Worm (Caenorhabditis elegans): ENCODE data around the gene Y45G12C.1.

Gene Y45G12C.1

DNA sequence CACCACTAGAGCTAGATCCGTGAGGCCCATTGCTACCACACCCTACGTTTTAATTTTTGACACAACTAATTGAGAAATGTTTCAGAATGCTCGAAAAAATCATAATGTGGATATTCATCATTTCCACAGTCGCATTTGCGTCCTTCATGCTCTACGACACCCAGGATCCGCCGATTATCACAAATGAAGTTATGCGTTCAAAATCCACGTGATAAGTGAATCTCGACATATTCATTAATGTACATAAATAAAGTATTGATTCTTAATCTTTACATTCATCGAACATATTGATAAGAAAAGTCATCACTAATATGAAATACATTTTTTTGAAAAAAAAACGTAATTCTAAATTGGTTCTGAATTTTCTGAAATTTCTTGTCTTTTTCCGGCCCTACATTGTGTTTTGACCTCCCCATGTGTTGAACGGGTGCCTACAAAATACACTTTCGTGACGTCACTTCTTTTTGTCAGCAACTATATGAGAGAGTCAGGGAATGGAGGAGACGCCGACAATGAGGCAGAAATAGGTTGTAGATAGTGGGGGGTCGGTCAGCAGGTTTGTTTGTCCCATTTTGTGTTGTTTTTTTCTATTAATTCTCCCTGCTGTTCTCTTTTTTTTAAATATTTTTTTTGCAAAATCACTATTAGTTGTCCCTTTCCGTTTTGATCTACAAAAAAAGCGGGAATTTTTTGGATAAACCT, 49.7 kb downstream of the Y45G12C.1 start, which contains the start of gene F53E10.1 (continued):
- TF ChIP-seq isw-1 (GFP tag; IDR thresholded peaks at IDR 0.05) (no peak), nhr-19 (GFP tag; conservative IDR thresholded peaks at IDR 0.05) (peak; percentile 47; the same call in 1 of the 2 replicates), sox-4 (tag; optimal IDR thresholded peaks at IDR 0.05) (no peak), tlp-1 (tag; optimal IDR thresholded peaks at IDR 0.05) (no peak), nhr-28 (tag; optimal IDR thresholded peaks at IDR 0.05) (no peak), blmp-1 (tag; optimal IDR thresholded peaks at IDR 0.05) (peak; percentile 59), grh-1 (GFP tag; IDR thresholded peaks at IDR 0.05) (no peak), egl-27 (tag; optimal IDR thresholded peaks at IDR 0.05) (no peak), pag-3 (tag; optimal IDR thresholded peaks at IDR 0.05; ENCODE audit: borderline replicate concordance, insufficient read depth) (no peak), aly-2 (tag; optimal IDR thresholded peaks at IDR 0.05) (no peak), nhr-20 (tag; optimal IDR thresholded peaks at IDR 0.05) (peak; percentile 84), zag-1 (tag; optimal IDR thresholded peaks at IDR 0.05) (no peak), sup-37 (GFP tag; optimal IDR thresholded peaks at IDR 0.05) (no peak), hlh-4 (tag; optimal IDR thresholded peaks at IDR 0.05) (no peak), lin-35 (GFP tag; optimal IDR thresholded peaks at IDR 0.05) (peak; percentile 38 to 69), efl-3 (GFP tag; optimal IDR thresholded peaks at IDR 0.05) (no peak), lsy-2 (tag; optimal IDR thresholded peaks at IDR 0.05) (peak; percentile 5 to 29), mdl-1 (tag; optimal IDR thresholded peaks at IDR 0.05) (peak in 1 of 2 experiments; percentile 54), elt-2 (tag; optimal IDR thresholded peaks at IDR 0.05) (peak; percentile 26), dpl-1 (GFP tag; optimal IDR thresholded peaks at IDR 0.05) (peak; percentile 36 to 52 (median 51)), nhr-76 (tag; optimal IDR thresholded peaks at IDR 0.05) (no peak), elt-3 (tag; optimal IDR thresholded peaks at IDR 0.05) (peak in 1 of 6 experiments; percentile 38), xbp-1 (tag; optimal IDR thresholded peaks at IDR 0.05) (no peak), irx-1 (tag; optimal IDR thresholded peaks at IDR 0.05) (no peak), ama-1 (optimal IDR thresholded peaks at IDR 0.05) (no peak), pax-3 (tag; optimal IDR thresholded peaks at IDR 0.05) (no peak), C16A3.4 (tag; optimal IDR thresholded peaks at IDR 0.05) (no peak), dsc-1 (tag; optimal IDR thresholded peaks at IDR 0.05) (no peak), aha-1 (tag; optimal IDR thresholded peaks at IDR 0.05) (no peak), ztf-11 (tag; optimal IDR thresholded peaks at IDR 0.05) (no peak), nhr-71 (tag; optimal IDR thresholded peaks at IDR 0.05) (peak; percentile 95), fkh-4 (tag; optimal IDR thresholded peaks at IDR 0.05; ENCODE audit: borderline replicate concordance) (no peak), skn-1 (tag; optimal IDR thresholded peaks at IDR 0.05) (peak; percentile 75), alr-1 (tag; optimal IDR thresholded peaks at IDR 0.05; ENCODE audit: borderline replicate concordance) (no peak), unc-130 (tag; optimal IDR thresholded peaks at IDR 0.05) (peak; percentile 20), lin-13 (GFP tag; optimal IDR thresholded peaks at IDR 0.05) (peak; percentile 12), unc-86 (tag; optimal IDR thresholded peaks at IDR 0.05) (no peak), ces-1 (GFP tag; optimal IDR thresholded peaks at IDR 0.05) (no peak), Y116A8C.19 (tag; optimal IDR thresholded peaks at IDR 0.05; ENCODE audit: borderline replicate concordance) (no peak), egl-13 (tag; optimal IDR thresholded peaks at IDR 0.05) (no peak), mef-2 (tag; optimal IDR thresholded peaks at IDR 0.05) (no peak), mep-1 (tag; optimal IDR thresholded peaks at IDR 0.05) (peak; percentile 52), fkh-8 (tag; optimal IDR thresholded peaks at IDR 0.05) (no peak), ceh-8 (GFP tag; optimal IDR thresholded peaks at IDR 0.05) (no peak), jun-1 (tag; optimal IDR thresholded peaks at IDR 0.05) (no peak), vab-15 (tag; optimal IDR thresholded peaks at IDR 0.05) (no peak), F16B12.6 (tag; optimal IDR thresholded peaks at IDR 0.05) (peak; percentile 3), ceh-82 (tag; optimal IDR thresholded peaks at IDR 0.05) (no peak), fkh-10 (GFP tag; optimal IDR thresholded peaks at IDR 0.05) (no peak), sptf-1 (tag; optimal IDR thresholded peaks at IDR 0.05) (no peak), rnt-1 (tag; optimal IDR thresholded peaks at IDR 0.05) (peak; percentile 58), ets-5 (GFP tag; IDR thresholded peaks at IDR 0.05) (no peak)

Measured in whole organism, L1 larva.